Worm (Caenorhabditis elegans) whole organism, L1 larva: ENCODE data around the gene pbs-1.

Experiments
- egl-27 ChIP-seq, 2 experiments: fragments of 150-350 bp in 1 of 2; sonication (generic microtip); optimal IDR thresholded peaks; 3 replicates each; lab custom pipeline; 2017 to 2018; ENCODE audit warnings: missing biosample characterization in 2 of 2, missing genetic modification characterization in 2 of 2, missing genetic modification reagents in 2 of 2
- elt-3 ChIP-seq, 6 experiments: fragments of 150-350 bp in 1 of 6; sonication (generic microtip); optimal IDR thresholded peaks; 2 replicates each; lab custom pipeline; 2017 to 2018; ENCODE audit warnings: missing biosample characterization in 6 of 6, missing genetic modification characterization in 6 of 6, inconsistent platforms in 1 of 6
- ets-5 ChIP-seq: fragments of 200-800 bp; sonication (Bioruptor generic); IDR thresholded peaks from 2 replicates; pipeline ENCODE4 v1.3.6; 2022; ENCODE audit warnings: missing genetic modification characterization, missing compliant biosample characterization
- jun-1 ChIP-seq: fragments of 150-350 bp; optimal IDR thresholded peaks from 2 replicates; lab custom pipeline; 2014; ENCODE audit warnings: missing biosample characterization, missing genetic modification reagents, missing genetic modification characterization
- lin-13 ChIP-seq: fragments of 150-350 bp; optimal IDR thresholded peaks from 2 replicates; lab custom pipeline; 2014; ENCODE audit warnings: missing biosample characterization, missing genetic modification reagents, missing genetic modification characterization
- lin-14 ChIP-seq: fragments of 200-800 bp; sonication (Bioruptor generic); optimal IDR thresholded peaks from 2 replicates; lab custom pipeline; 2018; ENCODE audit warnings: mild to moderate bottlenecking, missing genetic modification characterization, moderate library complexity, missing compliant biosample characterization
- lsy-2 ChIP-seq, 2 experiments: fragments of 150-350 bp; optimal IDR thresholded peaks; 2 replicates each; lab custom pipeline; 2014; ENCODE audit warnings: missing biosample characterization in 2 of 2, missing genetic modification characterization in 2 of 2
- mdl-1 ChIP-seq, 2 experiments: fragments of 150-350 bp; optimal IDR thresholded peaks; 2 replicates each; lab custom pipeline; 2014 to 2017; ENCODE audit warnings: missing biosample characterization in 2 of 2, missing genetic modification characterization in 2 of 2, inconsistent platforms in 1 of 2
- nhr-71 ChIP-seq: sonication (generic microtip); optimal IDR thresholded peaks from 2 replicates; lab custom pipeline; 2016; ENCODE audit warnings: mild to moderate bottlenecking, missing genetic modification characterization, moderate library complexity, missing compliant biosample characterization
- nhr-77 ChIP-seq: fragments of 150-350 bp; optimal IDR thresholded peaks from 2 replicates; lab custom pipeline; 2014; ENCODE audit warnings: missing biosample characterization, missing genetic modification characterization
- unc-130 ChIP-seq: fragments of 150-350 bp; optimal IDR thresholded peaks from 2 replicates; lab custom pipeline; 2017; ENCODE audit warnings: missing biosample characterization, missing genetic modification characterization, inconsistent platforms
- unc-62 ChIP-seq: fragments of 150-350 bp; optimal IDR thresholded peaks from 2 replicates; lab custom pipeline; 2014; ENCODE audit warnings: missing biosample characterization, missing genetic modification reagents, missing genetic modification characterization
- vab-15 ChIP-seq: sonication (generic microtip); optimal IDR thresholded peaks from 2 replicates; lab custom pipeline; 2017; ENCODE audit warnings: missing genotype, mild to moderate bottlenecking, missing genetic modification characterization, missing compliant biosample characterization
- ztf-11 ChIP-seq, 2 experiments: sonication (generic microtip); optimal IDR thresholded peaks; 2 replicates each; lab custom pipeline; 2016 to 2017; ENCODE audit warnings: missing genetic modification characterization in 2 of 2, missing biosample characterization in 1 of 2, missing compliant biosample characterization in 1 of 2

DNA sequence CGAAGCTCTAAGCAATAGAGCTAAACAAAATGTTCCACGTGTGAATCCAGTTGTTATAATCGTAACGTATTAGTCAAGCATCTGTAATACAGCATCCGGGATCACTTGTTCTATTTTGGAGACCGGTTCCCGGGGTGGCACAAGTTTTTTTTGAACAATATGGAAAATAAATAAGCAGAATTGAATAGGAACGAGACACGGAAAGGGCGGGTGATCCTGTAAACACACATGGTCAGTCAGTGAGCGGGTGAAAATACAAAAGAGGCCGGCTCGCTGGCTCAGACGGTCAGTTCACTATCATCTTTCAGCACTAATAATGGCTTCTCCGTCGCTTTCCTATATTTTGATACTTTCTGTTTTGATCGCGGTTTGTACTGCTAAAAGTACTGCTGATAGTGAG is 16.3 kb upstream of the pbs-1 start, which contains the start of gene K08D12.8:
- TF ChIP-seq unc-130 (tag; lab: Kevin White, UChicago) (no peak), mdl-1 (tag; optimal IDR thresholded peaks at IDR 0.05; lab: Kevin White, UChicago) (no peak), elt-3 (tag; optimal IDR thresholded peaks at IDR 0.05; lab: Kevin White, UChicago) (no peak), ets-5 (no peak), lsy-2 (tag; optimal IDR thresholded peaks at IDR 0.05; lab: Kevin White, UChicago) (no peak), lin-14 (no peak), lin-13 (GFP tag; lab: Kevin White, UChicago) (no peak), unc-62 (GFP tag; lab: Kevin White, UChicago) (no peak), egl-27 (tag; optimal IDR thresholded peaks at IDR 0.05; lab: Kevin White, UChicago) (no peak), ztf-11 (tag; optimal IDR thresholded peaks at IDR 0.05; lab: Kevin White, UChicago) (no peak), nhr-71 (tag; lab: Kevin White, UChicago) (no peak), vab-15 (no peak), jun-1 (tag; lab: Kevin White, UChicago) (no peak), nhr-77 (tag; lab: Kevin White, UChicago) (no peak)
